Worm (Caenorhabditis elegans) whole organism, early embryonic: ENCODE data around the gene srw-19.

ENCODE experiments used
- B0310.2 ChIP-seq: sonication (generic microtip); optimal IDR thresholded peaks from 2 replicates; lab custom pipeline; 2016; ENCODE audit warnings: mild to moderate bottlenecking, missing genetic modification characterization, missing compliant biosample characterization
- F13C5.2 ChIP-seq: sonication (generic microtip); optimal IDR thresholded peaks from 2 replicates; lab custom pipeline; 2017; ENCODE audit warnings: mild to moderate bottlenecking, missing genetic modification characterization, inconsistent platforms, missing compliant biosample characterization
- aly-1 ChIP-seq: sonication (generic microtip); optimal IDR thresholded peaks from 2 replicates; lab custom pipeline; 2016; ENCODE audit warnings: missing genetic modification characterization, missing compliant biosample characterization
- ama-1 ChIP-seq: fragments of 150-350 bp; optimal IDR thresholded peaks from 2 replicates; lab custom pipeline; 2014
- ceh-13 ChIP-seq: fragments of 200-800 bp; sonication (Bioruptor generic); optimal IDR thresholded peaks from 2 replicates; lab custom pipeline; 2018; ENCODE audit warnings: mild to moderate bottlenecking, missing genetic modification characterization, missing compliant biosample characterization
- ceh-36 ChIP-seq: sonication (generic microtip); optimal IDR thresholded peaks from 2 replicates; lab custom pipeline; 2016; ENCODE audit warnings: missing genetic modification characterization, inconsistent platforms, missing compliant biosample characterization
- ets-7 ChIP-seq: sonication (generic microtip); optimal IDR thresholded peaks from 2 replicates; lab custom pipeline; 2016; ENCODE audit warnings: missing genotype, missing genetic modification characterization, missing compliant biosample characterization
- flt-1 ChIP-seq: fragments of 200-800 bp; sonication (Bioruptor generic); IDR thresholded peaks from 2 replicates; pipeline ENCODE4 v1.3.6; 2022; ENCODE audit warnings: missing genetic modification characterization, missing compliant biosample characterization
- hmbx-1 ChIP-seq: sonication (generic microtip); optimal IDR thresholded peaks from 2 replicates; lab custom pipeline; 2016; ENCODE audit warnings: mild to moderate bottlenecking, missing genetic modification characterization, missing compliant biosample characterization
- hmg-4 ChIP-seq: fragments of 200-800 bp; sonication (Bioruptor generic); optimal IDR thresholded peaks from 2 replicates; lab custom pipeline; 2018; ENCODE audit warnings: mild to moderate bottlenecking, missing genetic modification characterization, missing compliant biosample characterization
- hnd-1 ChIP-seq: sonication (generic microtip); optimal IDR thresholded peaks from 2 replicates; lab custom pipeline; 2016; ENCODE audit warnings: missing genetic modification characterization, missing compliant biosample characterization
- pes-1 ChIP-seq: fragments of 200-800 bp; sonication (Bioruptor generic); IDR thresholded peaks from 2 replicates; pipeline ENCODE4 v1.3.6; 2022; ENCODE audit warnings: missing genetic modification reagents, missing genetic modification characterization, missing compliant biosample characterization
- scrt-1 ChIP-seq: fragments of 200-800 bp; sonication (Bioruptor generic); IDR thresholded peaks from 2 replicates; pipeline ENCODE4 v1.3.6; 2022; ENCODE audit warnings: missing genetic modification characterization, missing compliant biosample characterization
- sea-1 ChIP-seq: fragments of 200-800 bp; sonication (Bioruptor generic); conservative IDR thresholded peaks from 2 replicates; pipeline ENCODE4 v1.3.6; 2022; ENCODE audit warnings: missing genetic modification characterization, missing compliant biosample characterization
- tbx-11 ChIP-seq: fragments of 200-800 bp; sonication (Bioruptor generic); IDR thresholded peaks from 2 replicates; pipeline ENCODE4 v1.3.6; 2022; ENCODE audit warnings: missing genetic modification characterization, missing compliant biosample characterization
- tbx-37 ChIP-seq: fragments of 200-800 bp; sonication (Bioruptor generic); conservative IDR thresholded peaks from 2 replicates; pipeline ENCODE4 v1.3.6; 2022; ENCODE audit warnings: missing genetic modification reagents, missing genetic modification characterization, missing compliant biosample characterization
- tra-4 ChIP-seq: sonication (generic microtip); optimal IDR thresholded peaks from 2 replicates; lab custom pipeline; 2017; ENCODE audit warnings: missing genetic modification characterization, missing compliant biosample characterization

Gene srw-19

DNA sequence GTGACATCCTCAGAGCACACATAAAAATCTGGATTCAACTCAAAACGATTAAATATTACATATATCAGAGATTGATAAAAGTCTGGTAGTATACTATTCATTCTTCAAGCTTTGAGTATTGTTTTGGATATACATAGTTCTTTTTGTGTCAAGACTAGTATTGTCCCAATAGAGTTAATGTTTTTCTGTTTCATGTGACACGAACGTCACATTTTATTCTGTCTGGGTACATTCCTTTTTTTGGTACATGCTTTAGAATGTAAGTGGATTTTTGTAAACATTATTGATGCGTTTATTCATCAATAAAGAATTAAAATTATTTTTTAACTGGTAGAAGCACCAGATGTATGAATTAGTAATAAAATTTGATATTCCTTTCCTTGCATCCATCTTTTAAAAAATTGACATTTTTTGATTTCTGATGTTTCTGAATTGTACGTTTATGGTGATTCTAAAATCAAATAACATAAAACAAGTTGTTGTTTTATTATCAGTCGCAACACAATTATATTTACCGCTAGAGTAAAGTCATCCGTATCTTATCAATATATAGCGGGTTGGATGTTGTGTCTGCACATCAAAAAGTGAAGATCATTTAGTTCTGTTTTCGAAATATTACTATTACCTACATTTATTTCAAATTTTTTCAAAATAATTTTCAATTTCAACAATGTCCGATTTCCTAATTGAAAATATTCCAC lies 34.8 kb upstream of the srw-19 start, which contains the start of the genes srt-22 and nhr-246:
Gene srt-22 (minus strand): TSS at position 101 of the 701 bp plus-strand sequence.
Gene nhr-246 (plus strand): TSS at position 651 of the 701 bp plus-strand sequence.
- TF ChIP-seq F13C5.2 (tag; lab: Kevin White, UChicago) (no peak), tra-4 (no peak), flt-1 (GFP tag; lab: Robert Waterston, UW) (no peak), tbx-11 (GFP tag; lab: Robert Waterston, UW) (no peak), hmbx-1 (tag; lab: Kevin White, UChicago) (no peak), hmg-4 (no peak), ets-7 (no peak), scrt-1 (GFP tag; lab: Robert Waterston, UW) (no peak), ceh-36 (no peak), aly-1 (no peak), ama-1 (lab: Kevin White, UChicago) (no peak), B0310.2 (no peak), ceh-13 (GFP tag; lab: Kevin White, UChicago) (no peak), hnd-1 (tag; lab: Kevin White, UChicago) (no peak), sea-1 (no peak), tbx-37 (GFP tag; lab: Robert Waterston, UW) (no peak), pes-1 (GFP tag; lab: Robert Waterston, UW) (no peak)

DNA sequence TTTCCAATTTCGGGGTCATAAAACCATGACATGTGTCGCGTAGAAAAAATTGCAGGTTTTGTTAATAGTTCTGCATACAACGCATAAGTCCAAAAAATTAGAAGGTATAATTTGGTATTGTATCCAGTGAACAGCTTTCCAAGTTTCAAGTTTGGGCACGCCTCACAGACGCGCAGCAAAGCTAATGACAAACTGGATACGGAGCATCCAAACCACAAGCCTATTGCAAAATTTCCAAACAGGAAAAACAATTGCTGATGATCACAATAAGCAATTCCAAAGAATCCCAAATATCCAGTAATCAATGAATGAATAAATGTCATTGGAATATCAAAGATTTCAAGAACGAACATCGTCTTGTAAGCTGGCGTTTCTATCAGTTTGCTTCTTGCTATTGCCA lies 32.4 kb upstream of the srw-19 start:
- TF ChIP-seq ama-1 (lab: Kevin White, UChicago), result no peak
- no peak for TF ChIP-seq scrt-1 (GFP tag; lab: Robert Waterston, UW)
- TF ChIP-seq tbx-37 (GFP tag; lab: Robert Waterston, UW), result no peak
- TF ChIP-seq B0310.2, result no peak

DNA sequence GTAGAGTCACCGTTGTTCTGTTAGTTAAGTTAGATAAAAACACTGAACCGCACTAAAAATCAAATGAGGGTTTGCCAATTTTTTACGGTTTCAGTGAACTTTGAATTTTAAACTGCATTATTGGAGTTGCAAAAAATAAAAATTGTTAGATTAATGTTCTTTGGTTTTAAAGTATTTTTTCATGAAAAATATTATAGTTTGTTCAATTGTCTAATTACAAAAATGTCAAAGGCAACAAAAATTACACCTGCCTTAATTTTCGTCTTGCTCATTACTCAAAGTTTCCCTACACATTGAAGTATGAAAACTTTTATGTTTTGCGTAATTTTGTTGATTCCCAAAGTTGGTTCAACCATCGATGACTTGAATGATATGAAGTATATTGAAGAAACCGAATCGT lies 29.6 kb upstream of the srw-19 start, which contains the start of gene irld-62:
Gene irld-62 (plus strand): TSS at position 301 of the 400 bp plus-strand sequence.
- TF ChIP-seq hmbx-1 (tag; lab: Kevin White, UChicago) (no peak), F13C5.2 (tag; lab: Kevin White, UChicago) (no peak)

DNA sequence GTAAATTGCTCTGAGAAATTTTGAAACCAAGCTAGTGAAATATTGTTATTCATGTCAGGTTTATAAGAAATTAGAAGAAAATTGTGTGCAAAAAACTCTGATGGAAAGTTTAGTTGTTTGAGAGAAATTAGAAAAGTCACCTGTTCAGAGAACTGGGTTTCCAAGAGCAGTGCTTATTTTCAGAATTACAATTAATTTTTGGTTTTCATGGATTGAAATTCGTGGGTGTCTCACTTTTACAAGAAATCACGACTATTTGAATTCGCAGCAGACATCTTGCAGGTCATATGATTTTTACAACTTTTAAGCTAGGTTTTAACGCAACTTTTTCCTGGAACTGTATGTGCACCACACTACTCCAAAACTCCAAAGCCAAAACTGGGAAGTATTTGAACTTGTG lies 27.8 kb upstream of the srw-19 start, which contains the start of gene srz-10:
Gene srz-10 (minus strand): TSS at position 88 of the 400 bp plus-strand sequence.
- TF ChIP-seq tbx-11 (GFP tag; lab: Robert Waterston, UW) (no peak), tra-4 (no peak), aly-1 (no peak), tbx-37 (GFP tag; lab: Robert Waterston, UW) (no peak), F13C5.2 (tag; lab: Kevin White, UChicago) (no peak), ama-1 (lab: Kevin White, UChicago) (no peak), scrt-1 (GFP tag; lab: Robert Waterston, UW) (no peak), sea-1 (no peak), pes-1 (GFP tag; lab: Robert Waterston, UW) (no peak), hmg-4 (no peak), hmbx-1 (tag; lab: Kevin White, UChicago) (no peak), hnd-1 (tag; lab: Kevin White, UChicago) (no peak), ceh-13 (GFP tag; lab: Kevin White, UChicago) (no peak), flt-1 (GFP tag; lab: Robert Waterston, UW) (no peak), ceh-36 (no peak), B0310.2 (no peak)

DNA sequence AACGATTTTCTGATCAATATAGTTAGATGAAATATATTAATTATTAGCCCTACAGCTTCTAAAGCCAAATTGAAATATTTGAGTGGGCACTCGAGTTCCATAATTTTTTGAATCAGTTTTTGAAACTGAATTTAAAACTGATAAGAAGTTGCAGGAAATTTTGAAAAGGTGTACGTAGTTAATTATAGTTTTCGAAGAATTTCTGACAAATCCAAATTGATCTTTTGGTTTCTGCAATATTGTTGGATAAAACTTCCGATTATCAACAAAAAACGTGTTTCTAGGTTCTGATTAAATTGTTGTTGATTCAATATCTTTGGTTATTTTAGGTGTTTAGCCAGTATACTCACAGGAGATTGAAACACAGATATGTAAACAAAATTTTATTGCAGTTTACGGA lies 25.6 kb upstream of the srw-19 start, which contains the start of gene T26H8.4:
Gene T26H8.4 (minus strand): TSS at position 101 of the 400 bp plus-strand sequence.
- TF ChIP-seq hnd-1 (tag; lab: Kevin White, UChicago) (no peak), ets-7 (no peak), F13C5.2 (tag; lab: Kevin White, UChicago) (no peak), ama-1 (lab: Kevin White, UChicago) (no peak), B0310.2 (no peak), hmbx-1 (tag; lab: Kevin White, UChicago) (no peak), ceh-13 (GFP tag; lab: Kevin White, UChicago) (no peak), tbx-37 (GFP tag; lab: Robert Waterston, UW) (no peak), pes-1 (GFP tag; lab: Robert Waterston, UW) (no peak), hmg-4 (no peak), tra-4 (no peak), sea-1 (no peak), aly-1 (no peak), ceh-36 (no peak), flt-1 (GFP tag; lab: Robert Waterston, UW) (no peak), scrt-1 (GFP tag; lab: Robert Waterston, UW) (no peak), tbx-11 (GFP tag; lab: Robert Waterston, UW) (no peak)

DNA sequence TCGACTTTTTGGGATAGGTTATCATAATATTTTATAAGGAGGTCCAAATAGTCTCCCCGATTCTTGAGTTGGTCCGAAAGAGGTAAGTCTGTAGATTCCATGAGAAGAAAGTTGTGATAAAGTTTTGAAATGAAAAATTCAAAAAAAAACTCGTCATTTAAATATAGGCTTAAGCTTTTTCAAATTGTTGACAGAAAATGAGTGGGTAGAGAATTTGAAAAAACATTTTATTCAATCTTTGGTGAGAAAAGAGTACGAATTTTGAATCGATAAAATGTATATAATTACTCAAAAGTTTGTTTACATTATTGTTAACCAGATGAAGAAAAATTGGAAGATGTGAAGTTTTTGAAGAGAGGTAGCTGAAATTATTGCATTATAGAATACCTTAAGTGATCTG lies 24.3 kb upstream of the srw-19 start, which contains the start of gene T26H8.5:
Gene T26H8.5 (minus strand): TSS at position 101 of the 400 bp plus-strand sequence.
- TF ChIP-seq ets-7 (no peak), hnd-1 (tag; lab: Kevin White, UChicago) (no peak), sea-1 (no peak), tbx-37 (GFP tag; lab: Robert Waterston, UW) (no peak), ama-1 (lab: Kevin White, UChicago) (no peak), ceh-13 (GFP tag; lab: Kevin White, UChicago) (no peak), ceh-36 (no peak), aly-1 (no peak), F13C5.2 (tag; lab: Kevin White, UChicago) (no peak), hmbx-1 (tag; lab: Kevin White, UChicago) (no peak), tra-4 (no peak), pes-1 (GFP tag; lab: Robert Waterston, UW) (no peak), hmg-4 (no peak), B0310.2 (no peak), scrt-1 (GFP tag; lab: Robert Waterston, UW) (no peak)

DNA sequence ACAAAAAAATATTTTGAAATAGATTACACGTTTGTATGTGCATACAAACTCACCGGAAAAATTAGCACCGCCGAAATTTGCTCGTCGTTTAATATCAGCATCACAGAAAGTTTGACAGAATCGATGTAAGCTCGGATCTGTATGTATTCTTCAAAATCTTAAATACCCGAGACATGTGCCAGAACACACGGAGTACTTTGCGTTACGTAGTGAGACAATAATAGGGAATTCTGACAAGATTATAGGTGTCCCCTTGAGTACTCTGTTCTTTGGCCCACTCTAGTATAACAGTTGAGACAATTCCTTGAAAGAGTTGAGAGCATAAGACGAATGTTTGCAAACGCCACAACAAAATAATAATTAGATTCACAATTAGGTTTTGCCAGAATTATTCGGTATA lies 22.4 kb upstream of the srw-19 start, which contains the start of gene srx-48:
Gene srx-48 (minus strand): TSS at position 101 of the 400 bp plus-strand sequence.
- no peak for TF ChIP-seq scrt-1 (GFP tag; lab: Robert Waterston, UW)
